Worm (Caenorhabditis elegans) whole organism, L4 larva: ENCODE results near the gene C09H10.9.

Experiments
- F10B5.3 ChIP-seq: sonication (generic microtip); optimal IDR thresholded peaks from 2 replicates; lab custom pipeline; 2016; ENCODE audit warnings: mild to moderate bottlenecking, missing genetic modification characterization, missing compliant biosample characterization
- F26F4.8 ChIP-seq: fragments of 200-800 bp; sonication (Bioruptor generic); conservative IDR thresholded peaks from 2 replicates; pipeline ENCODE4 v1.3.6; 2022; ENCODE audit warnings: missing genetic modification characterization, missing compliant biosample characterization
- F37D6.2 ChIP-seq: sonication (generic microtip); optimal IDR thresholded peaks from 2 replicates; lab custom pipeline; 2016; ENCODE audit warnings: mild to moderate bottlenecking, missing genetic modification characterization, missing compliant biosample characterization
- F44E2.7 ChIP-seq: fragments of 200-800 bp; sonication (Bioruptor generic); IDR thresholded peaks from 2 replicates; pipeline ENCODE4 v2.1.2; 2022; ENCODE audit warnings: missing genetic modification characterization, missing compliant biosample characterization
- T20F7.1 ChIP-seq: fragments of 200-800 bp; sonication (Bioruptor generic); optimal IDR thresholded peaks from 2 replicates; lab custom pipeline; 2018; ENCODE audit warnings: mild to moderate bottlenecking, missing genetic modification characterization, missing compliant biosample characterization
- ZK546.5 ChIP-seq, 2 experiments: sonication (generic microtip); optimal IDR thresholded peaks; 2 replicates each; lab custom pipeline; 2017; ENCODE audit warnings: missing biosample characterization in 2 of 2, missing genetic modification characterization in 2 of 2
- aha-1 ChIP-seq: fragments of 150-350 bp; peaks from one replicate; lab custom pipeline; 2014; ENCODE audit warnings: missing biosample characterization, missing genetic modification characterization
- cey-2 ChIP-seq: sonication (generic microtip); optimal IDR thresholded peaks from 3 replicates; lab custom pipeline; 2017; ENCODE audit warnings: missing genetic modification characterization, mild to moderate bottlenecking, missing compliant biosample characterization, antibody characterized with exemption, borderline replicate concordance; ENCODE audit not compliant: insufficient read depth
- daf-12 ChIP-seq: fragments of 150-350 bp; optimal IDR thresholded peaks from 2 replicates; lab custom pipeline; 2014; ENCODE audit warnings: missing biosample characterization, missing genetic modification reagents, missing genetic modification characterization
- daf-16 ChIP-seq, 3 experiments: sonication (generic microtip); optimal IDR thresholded peaks; 2 replicates each; lab custom pipeline; 2016 to 2017; ENCODE audit warnings: missing genetic modification characterization in 3 of 3, missing genetic modification reagents in 3 of 3, mild to moderate bottlenecking in 2 of 3, missing compliant biosample characterization in 2 of 3, missing biosample characterization in 1 of 3, moderate library complexity in 1 of 3
- daf-19 ChIP-seq: fragments of 200-800 bp; sonication (Bioruptor generic); conservative IDR thresholded peaks from 2 replicates; pipeline ENCODE4 v1.3.6; 2022; ENCODE audit warnings: missing genetic modification characterization, missing compliant biosample characterization
- daf-8 ChIP-seq: fragments of 200-800 bp; sonication (Bioruptor generic); IDR thresholded peaks from 2 replicates; pipeline ENCODE4 v1.3.6; 2022; ENCODE audit warnings: missing genetic modification characterization, missing compliant biosample characterization
- dpl-1 ChIP-seq: fragments of 150-350 bp; optimal IDR thresholded peaks from 2 replicates; lab custom pipeline; 2014; ENCODE audit warnings: missing biosample characterization, missing genetic modification reagents, missing genetic modification characterization
- duxl-1 ChIP-seq: sonication (generic microtip); optimal IDR thresholded peaks from 2 replicates; lab custom pipeline; 2016; ENCODE audit warnings: mild to moderate bottlenecking, missing genetic modification characterization, moderate library complexity, missing compliant biosample characterization; ENCODE audit not compliant: poor library complexity
- dve-1 ChIP-seq: sonication (generic microtip); optimal IDR thresholded peaks from 2 replicates; lab custom pipeline; 2017; ENCODE audit warnings: antibody characterized with exemption, mild to moderate bottlenecking, missing genetic modification characterization, missing compliant biosample characterization; ENCODE audit not compliant: insufficient read depth
- fos-1 ChIP-seq: fragments of 150-350 bp; optimal IDR thresholded peaks from 2 replicates; lab custom pipeline; 2014; ENCODE audit warnings: missing biosample characterization, missing genetic modification characterization
- gei-8 ChIP-seq: fragments of 200-800 bp; sonication (Bioruptor generic); optimal IDR thresholded peaks from 2 replicates; lab custom pipeline; 2018; ENCODE audit warnings: mild to moderate bottlenecking, missing genetic modification characterization, missing compliant biosample characterization
- hlh-11 ChIP-seq: fragments of 200-800 bp; sonication (Bioruptor generic); optimal IDR thresholded peaks from 2 replicates; lab custom pipeline; 2018; ENCODE audit warnings: mild to moderate bottlenecking, missing genetic modification characterization, missing compliant biosample characterization
- hlh-30 ChIP-seq: sonication (generic microtip); optimal IDR thresholded peaks from 2 replicates; lab custom pipeline; 2017; ENCODE audit warnings: antibody characterized with exemption, mild to moderate bottlenecking, missing genetic modification characterization, missing compliant biosample characterization; ENCODE audit not compliant: insufficient read depth
- hmg-1.1 ChIP-seq: fragments of 200-800 bp; sonication (Bioruptor generic); IDR thresholded peaks from 2 replicates; pipeline ENCODE4 v1.3.6; 2022; ENCODE audit warnings: missing genetic modification reagents, missing genetic modification characterization, missing compliant biosample characterization
- lim-7 ChIP-seq: fragments of 200-800 bp; sonication (Bioruptor generic); IDR thresholded peaks from 2 replicates; pipeline ENCODE4 v1.3.6; 2022; ENCODE audit warnings: missing genetic modification characterization, missing compliant biosample characterization
- lin-13 ChIP-seq: fragments of 150-350 bp; optimal IDR thresholded peaks from 2 replicates; lab custom pipeline; 2014; ENCODE audit warnings: missing biosample characterization, missing genetic modification reagents, missing genetic modification characterization
- lin-15B ChIP-seq: fragments of 150-350 bp; sonication (generic microtip); optimal IDR thresholded peaks from 3 replicates; lab custom pipeline; 2014; ENCODE audit warnings: missing biosample characterization, missing genetic modification characterization
- lin-38 ChIP-seq: fragments of 200-800 bp; sonication (Bioruptor generic); IDR thresholded peaks from 2 replicates; pipeline ENCODE4 v1.3.6; 2022; ENCODE audit warnings: missing genetic modification reagents, missing genetic modification characterization, missing compliant biosample characterization
- lsy-2 ChIP-seq, 2 experiments: fragments of 150-350 bp in 1 of 2; sonication (generic microtip) in 1 of 2; optimal IDR thresholded peaks; 2 replicates each; lab custom pipeline; 2014 to 2017; ENCODE audit warnings: missing biosample characterization in 2 of 2, missing genetic modification characterization in 2 of 2
- madf-5 ChIP-seq, 2 experiments: fragments of 200-800 bp; sonication (Bioruptor generic); IDR thresholded peaks; 2 replicates each; pipeline ENCODE4 v1.3.6; 2022; ENCODE audit warnings: missing compliant biosample characterization in 2 of 2, missing genetic modification characterization in 2 of 2
- mdt-29 ChIP-seq: fragments of 200-800 bp; sonication (Bioruptor generic); IDR thresholded peaks from 2 replicates; pipeline ENCODE4 v1.3.6; 2022; ENCODE audit warnings: missing genetic modification reagents, missing genetic modification characterization, missing compliant biosample characterization
- mep-1 ChIP-seq: fragments of 150-350 bp; sonication (generic microtip); optimal IDR thresholded peaks from 3 replicates; lab custom pipeline; 2014; ENCODE audit warnings: missing biosample characterization, missing genetic modification characterization
- mes-2 ChIP-seq: sonication (generic microtip); optimal IDR thresholded peaks from 2 replicates; lab custom pipeline; 2016; ENCODE audit warnings: missing genotype, mild to moderate bottlenecking, missing genetic modification characterization, missing compliant biosample characterization; ENCODE audit not compliant: poor library complexity, severe bottlenecking
- mxl-3 ChIP-seq: fragments of 200-800 bp; sonication (Bioruptor generic); optimal IDR thresholded peaks from 2 replicates; lab custom pipeline; 2018; ENCODE audit warnings: mild to moderate bottlenecking, missing genetic modification characterization, missing compliant biosample characterization
- nhr-10 ChIP-seq: fragments of 150-350 bp; optimal IDR thresholded peaks from 2 replicates; lab custom pipeline; 2014; ENCODE audit warnings: missing biosample characterization, missing genetic modification characterization
- nhr-102 ChIP-seq: sonication (generic microtip); optimal IDR thresholded peaks from 2 replicates; lab custom pipeline; 2016; ENCODE audit warnings: mild to moderate bottlenecking, missing genetic modification characterization, moderate library complexity, missing compliant biosample characterization
- nhr-237 ChIP-seq: sonication (generic microtip); optimal IDR thresholded peaks from 2 replicates; lab custom pipeline; 2017; ENCODE audit warnings: missing biosample characterization, missing genetic modification characterization
- nhr-28 ChIP-seq: fragments of 150-350 bp; optimal IDR thresholded peaks from 2 replicates; lab custom pipeline; 2014; ENCODE audit warnings: missing biosample characterization, missing genetic modification characterization
- nhr-6 ChIP-seq: fragments of 150-350 bp; optimal IDR thresholded peaks from 2 replicates; lab custom pipeline; 2014; ENCODE audit warnings: missing biosample characterization, missing genetic modification characterization
- nhr-77 ChIP-seq: fragments of 150-350 bp; optimal IDR thresholded peaks from 2 replicates; lab custom pipeline; 2014; ENCODE audit warnings: missing biosample characterization, missing genetic modification characterization
- php-3 ChIP-seq: fragments of 200-800 bp; sonication (Bioruptor generic); IDR thresholded peaks from 2 replicates; pipeline ENCODE4 v1.3.6; 2022; ENCODE audit warnings: missing genetic modification reagents, missing genetic modification characterization, missing compliant biosample characterization
- pqm-1 ChIP-seq: sonication (generic microtip); optimal IDR thresholded peaks from 2 replicates; lab custom pipeline; 2017; ENCODE audit warnings: missing biosample characterization, missing genetic modification characterization
- snpc-1.2 ChIP-seq: fragments of 200-800 bp; sonication (Bioruptor generic); IDR thresholded peaks from 2 replicates; pipeline ENCODE4 v1.3.6; 2022; ENCODE audit warnings: missing genetic modification reagents, missing genetic modification characterization, missing compliant biosample characterization
- snpc-4 ChIP-seq: fragments of 150-350 bp; optimal IDR thresholded peaks from 2 replicates; lab custom pipeline; 2014; ENCODE audit warnings: missing biosample characterization, missing genetic modification characterization
- unc-62 ChIP-seq, 3 experiments: fragments of 150-350 bp in 1 of 3; sonication (generic microtip); optimal IDR thresholded peaks in 2 of 3; peaks in 1 of 3; 1 replicate in 1 of 3; 2 replicates in 2 of 3; lab custom pipeline; 2014 to 2017; ENCODE audit warnings: missing biosample characterization in 3 of 3, missing genetic modification characterization in 3 of 3, missing genetic modification reagents in 3 of 3, missing genotype in 1 of 3
- zfp-3 ChIP-seq: fragments of 200-800 bp; sonication (Bioruptor generic); conservative IDR thresholded peaks from 2 replicates; pipeline ENCODE4 v1.3.6; 2022; ENCODE audit warnings: missing genetic modification reagents, missing genetic modification characterization, missing compliant biosample characterization

C09H10.9 gene

ce11 chrII:11129517-11129916, 25.3 kb downstream of the C09H10.9 start, which contains the start of gene F40F8.12:
Gene F40F8.12, plus strand, starts transcription at chrII:11129817.
- TF ChIP-seq daf-19 (GFP tag; lab: Robert Waterston, UW) (no peak), nhr-28 (tag; lab: Kevin White, UChicago) (no peak), lim-7 (no peak)

- TF ChIP-seq nhr-28 (tag; lab: Kevin White, UChicago) = peak; percentile 1
- TF ChIP-seq lin-38 = peak; percentile 93
- TF ChIP-seq php-3 (GFP tag; lab: Robert Waterston, UW) = no peak
- TF ChIP-seq cey-2 (tag; lab: Kevin White, UChicago) = no peak
- peak; percentile 11 for TF ChIP-seq nhr-102
- TF ChIP-seq daf-16 (GFP tag; optimal IDR thresholded peaks at IDR 0.05; lab: Kevin White, UChicago) = peak in 1 of 2 experiments; percentile 44
- peak; percentile 32 for TF ChIP-seq daf-16 (tag; optimal IDR thresholded peaks at IDR 0.05; lab: Kevin White, UChicago)
- peak; percentile 68 for TF ChIP-seq mes-2 (tag; lab: Kevin White, UChicago)
- peak; percentile 23 for TF ChIP-seq nhr-77 (tag; lab: Kevin White, UChicago)
- TF ChIP-seq dpl-1 (GFP tag; lab: Kevin White, UChicago) = peak; percentile 86
- peak in 1 of 2 experiments; percentile 82 for TF ChIP-seq lsy-2 (tag; optimal IDR thresholded peaks at IDR 0.05; lab: Kevin White, UChicago)
- no peak for TF ChIP-seq snpc-1.2 (GFP tag; lab: Robert Waterston, UW)
- TF ChIP-seq dve-1 (tag; lab: Kevin White, UChicago) = peak; percentile 66
- TF ChIP-seq mep-1 (tag; lab: Kevin White, UChicago) = peak; percentile 21
- peak; percentile 8 for TF ChIP-seq aha-1
- TF ChIP-seq nhr-6 (tag; lab: Kevin White, UChicago) = no peak
- peak; percentile 25 for TF ChIP-seq hlh-30 (tag; lab: Kevin White, UChicago)
- no peak for TF ChIP-seq pqm-1
These were observed 28.3 kb downstream of the C09H10.9 start, which contains the start of gene F40F8.11 for ce11 chrII:11132542-11132941. Gene F40F8.11, minus strand, starts transcription at chrII:11132590.

- TF ChIP-seq lin-13 (GFP tag; lab: Kevin White, UChicago) (no peak), nhr-237 (tag; lab: Kevin White, UChicago) (no peak), F10B5.3 (tag; lab: Kevin White, UChicago) (no peak), fos-1 (tag; lab: Kevin White, UChicago) (no peak), zfp-3 (GFP tag; lab: Robert Waterston, UW) (no peak), F37D6.2 (tag; lab: Kevin White, UChicago) (no peak), daf-8 (no peak), hmg-1.1 (no peak), dpl-1 (GFP tag; lab: Kevin White, UChicago) (no peak), aha-1 (no peak), duxl-1 (no peak), gei-8 (GFP tag; lab: Kevin White, UChicago) (no peak)
These were observed 30.6 kb downstream of the C09H10.9 start, which contains the start of gene F40F8.5 for ce11 chrII:11134828-11135227. Gene F40F8.5, minus strand, starts transcription at chrII:11134928.

- no peak for TF ChIP-seq mxl-3 (GFP tag; lab: Kevin White, UChicago)
- TF ChIP-seq F26F4.8 (GFP tag; lab: Robert Waterston, UW) = no peak
- TF ChIP-seq hlh-30 (tag; lab: Kevin White, UChicago) = peak; percentile 32
- TF ChIP-seq ZK546.5 (tag; optimal IDR thresholded peaks at IDR 0.05; lab: Kevin White, UChicago) = no peak
- peak in 1 of 2 experiments; percentile 95 for TF ChIP-seq unc-62 (GFP tag; optimal IDR thresholded peaks at IDR 0.05 in 1 of 2; lab: Kevin White, UChicago)
- no peak for TF ChIP-seq unc-62 (tag; optimal IDR thresholded peaks at IDR 0.05; lab: Kevin White, UChicago)
- TF ChIP-seq daf-12 (tag; lab: Kevin White, UChicago) = no peak
- TF ChIP-seq lin-15B (tag; lab: Kevin White, UChicago) = no peak
- TF ChIP-seq daf-16 (GFP tag; optimal IDR thresholded peaks at IDR 0.05; lab: Kevin White, UChicago) = peak in 1 of 2 experiments; percentile 67
- peak; percentile 82 for TF ChIP-seq daf-16 (tag; optimal IDR thresholded peaks at IDR 0.05; lab: Kevin White, UChicago)
- TF ChIP-seq hlh-11 (tag; lab: Kevin White, UChicago) = peak; percentile 22
- TF ChIP-seq snpc-4 (tag; lab: Kevin White, UChicago) = no peak
- no peak for TF ChIP-seq zfp-3 (GFP tag; lab: Robert Waterston, UW)
- no peak for TF ChIP-seq lsy-2 (tag; optimal IDR thresholded peaks at IDR 0.05; lab: Kevin White, UChicago)
- no peak for TF ChIP-seq F44E2.7
- no peak for TF ChIP-seq madf-5 (GFP tag; IDR thresholded peaks at IDR 0.05; lab: Robert Waterston, UW)
- no peak for TF ChIP-seq dpl-1 (GFP tag; lab: Kevin White, UChicago)
- no peak for TF ChIP-seq nhr-237 (tag; lab: Kevin White, UChicago)
- TF ChIP-seq nhr-10 = no peak
- TF ChIP-seq nhr-28 (tag; lab: Kevin White, UChicago) = no peak
- no peak for TF ChIP-seq nhr-77 (tag; lab: Kevin White, UChicago)
- TF ChIP-seq nhr-6 (tag; lab: Kevin White, UChicago) = no peak
- TF ChIP-seq T20F7.1 (GFP tag; lab: Kevin White, UChicago) = no peak
- TF ChIP-seq mdt-29 (GFP tag; lab: Robert Waterston, UW) = no peak
- TF ChIP-seq fos-1 (tag; lab: Kevin White, UChicago) = no peak
- TF ChIP-seq F37D6.2 (tag; lab: Kevin White, UChicago) = no peak
- TF ChIP-seq mep-1 (tag; lab: Kevin White, UChicago) = no peak
These were observed 31.5 kb downstream of the C09H10.9 start for ce11 chrII:11135773-11136172.
